Worm (Caenorhabditis elegans) whole organism, midembryonic: ENCODE data around the gene arrd-6.
"Not testable (repeated sequence)": the region's sequence is repeated elsewhere in the genome, so short reads cannot be mapped to it uniquely, and the experiment has no call there.

ENCODE experiments used
- T22C8.4 ChIP-seq: fragments of 200-800 bp; sonication (Bioruptor generic); IDR thresholded peaks from 2 replicates; pipeline ENCODE4 v1.3.6; 2022; ENCODE audit warnings: missing genetic modification characterization, missing compliant biosample characterization
- cog-1 ChIP-seq: sonication (generic microtip); optimal IDR thresholded peaks from 2 replicates; lab custom pipeline; 2016; ENCODE audit warnings: missing genetic modification characterization, missing compliant biosample characterization
- flt-1 ChIP-seq: fragments of 200-800 bp; sonication (Bioruptor generic); IDR thresholded peaks from 2 replicates; pipeline ENCODE4 v1.3.6; 2022; ENCODE audit warnings: missing genetic modification characterization, missing compliant biosample characterization
- klf-2 ChIP-seq: fragments of 200-800 bp; sonication (Bioruptor generic); conservative IDR thresholded peaks from 2 replicates; pipeline ENCODE4 v1.3.6; 2022; ENCODE audit warnings: missing genetic modification reagents, missing genetic modification characterization, missing compliant biosample characterization
- med-1 ChIP-seq: sonication (generic microtip); optimal IDR thresholded peaks from 2 replicates; lab custom pipeline; 2017; ENCODE audit warnings: missing genetic modification characterization, mild to moderate bottlenecking, missing compliant biosample characterization, antibody characterized with exemption, missing genetic modification reagents; ENCODE audit not compliant: insufficient read depth
- ref-1 ChIP-seq: fragments of 200-800 bp; sonication (Bioruptor generic); conservative IDR thresholded peaks from 2 replicates; pipeline ENCODE4 v1.3.6; 2022; ENCODE audit warnings: missing genetic modification reagents, missing genetic modification characterization, missing compliant biosample characterization
- tab-1 ChIP-seq: fragments of 200-800 bp; sonication (Bioruptor generic); IDR thresholded peaks from 2 replicates; pipeline ENCODE4 v1.3.6; 2022; ENCODE audit warnings: missing genetic modification characterization, missing compliant biosample characterization
- ztf-23 ChIP-seq: fragments of 200-800 bp; sonication (Bioruptor generic); IDR thresholded peaks from 2 replicates; pipeline ENCODE4 v1.3.6; 2022; ENCODE audit warnings: missing genetic modification reagents, missing genetic modification characterization, missing compliant biosample characterization
- ztf-29 ChIP-seq: fragments of 200-800 bp; sonication (Bioruptor generic); IDR thresholded peaks from 2 replicates; pipeline ENCODE4 v1.3.6; 2022; ENCODE audit warnings: missing genetic modification reagents, missing genetic modification characterization, missing compliant biosample characterization

arrd-6 gene

DNA sequence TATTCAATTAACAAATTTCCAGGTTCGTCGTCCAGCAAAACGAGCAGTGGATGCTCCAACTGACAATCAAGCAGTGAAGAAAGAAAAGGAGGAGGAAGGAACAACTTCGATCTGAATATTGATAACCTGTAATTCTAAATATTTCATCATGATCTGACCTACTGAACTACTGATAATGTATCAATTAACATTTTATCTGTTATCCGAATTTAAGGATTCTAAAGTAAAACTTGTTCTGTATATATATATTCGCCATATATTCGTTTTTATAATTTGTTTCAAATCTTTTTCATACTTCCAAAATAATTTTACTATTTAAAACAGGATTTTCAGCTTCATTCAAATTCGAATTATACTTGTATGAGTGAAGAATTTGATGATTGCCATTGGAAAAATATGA, 34.7 kb upstream of the arrd-6 start, which contains the start of gene apc-17:
Gene apc-17, plus strand, starts transcription at position 301 of the 400 bp plus-strand sequence.
- TF ChIP-seq med-1 (GFP tag; lab: Kevin White, UChicago) (no peak), ref-1 (no peak)

DNA sequence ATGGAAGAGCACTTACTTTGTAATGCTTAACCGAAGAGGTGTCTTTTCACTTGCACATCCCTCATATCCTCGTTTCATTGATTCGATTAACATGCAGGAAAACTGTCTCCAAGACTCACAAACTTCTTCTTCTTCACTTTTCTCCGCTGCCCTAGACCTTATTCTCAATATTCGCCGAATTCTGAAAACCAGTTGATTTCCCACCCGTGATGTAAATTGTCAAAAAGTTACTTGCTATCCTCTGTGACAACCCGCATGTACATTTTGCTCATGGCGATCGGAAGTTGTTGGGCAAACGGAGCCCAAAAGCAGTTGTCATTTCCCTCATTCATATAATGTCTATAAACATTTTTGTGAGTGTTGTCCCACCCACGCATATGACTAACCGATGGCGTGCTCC, 32.1 kb upstream of the arrd-6 start:
- TF ChIP-seq cog-1 (tag; lab: Kevin White, UChicago) (no peak), flt-1 (GFP tag; lab: Robert Waterston, UW) (no peak), ztf-29 (GFP tag; lab: Robert Waterston, UW) (no peak), tab-1 (GFP tag; lab: Robert Waterston, UW) (no peak), T22C8.4 (no peak), ztf-23 (GFP tag; lab: Robert Waterston, UW) (no peak), med-1 (GFP tag; lab: Kevin White, UChicago) (no peak), ref-1 (no peak), klf-2 (GFP tag; lab: Robert Waterston, UW) (no peak)

DNA sequence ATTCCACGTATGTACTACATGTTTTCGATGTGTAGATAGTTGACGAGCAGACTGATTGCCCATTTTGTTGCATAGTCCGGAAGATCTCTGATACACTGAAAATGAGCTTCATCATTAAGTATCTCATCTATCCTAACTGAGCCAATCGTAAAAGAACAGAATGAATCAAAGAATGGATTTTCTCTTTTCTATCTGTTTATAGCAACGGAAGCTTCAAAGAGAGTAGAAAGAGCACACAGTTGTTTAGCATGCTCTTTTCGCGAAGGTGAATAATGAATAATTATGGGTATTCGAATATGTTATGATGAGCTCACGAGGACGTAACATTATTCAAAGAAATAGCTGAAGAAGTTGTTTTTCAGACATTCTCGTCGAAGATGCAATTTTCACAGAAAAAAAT, 31.4 kb upstream of the arrd-6 start, which contains the start of gene glb-4:
Gene glb-4, minus strand, starts transcription at position 101 of the 400 bp plus-strand sequence.
- TF ChIP-seq T22C8.4 (no peak), tab-1 (GFP tag; lab: Robert Waterston, UW) (no peak), ztf-23 (GFP tag; lab: Robert Waterston, UW) (no peak), med-1 (GFP tag; lab: Kevin White, UChicago) (no peak), flt-1 (GFP tag; lab: Robert Waterston, UW) (no peak)

DNA sequence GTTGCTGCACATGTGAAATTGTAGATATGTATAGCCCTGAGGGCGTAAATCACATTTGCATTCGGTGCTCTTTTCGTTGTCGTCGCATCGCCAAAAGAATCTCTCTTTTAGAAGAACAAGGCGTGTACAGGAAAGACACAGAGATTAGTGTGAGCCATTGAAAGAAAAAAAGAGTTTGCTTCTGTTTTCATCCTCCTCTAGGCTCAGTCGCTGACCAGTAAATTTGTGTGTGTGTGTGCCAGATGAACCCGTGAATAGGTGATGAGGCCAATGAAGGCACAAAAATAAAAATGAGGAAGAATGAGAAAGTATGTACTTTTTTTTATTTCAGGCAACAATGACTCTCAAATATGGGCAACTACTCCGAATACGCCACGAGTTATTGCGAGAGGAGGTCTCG, 30.1 kb upstream of the arrd-6 start, which contains the start of gene mat-2:
Gene mat-2, plus strand, starts transcription at position 301 of the 400 bp plus-strand sequence.
- TF ChIP-seq ref-1 (no peak), ztf-29 (GFP tag; lab: Robert Waterston, UW) (no peak), klf-2 (GFP tag; lab: Robert Waterston, UW) (no peak), tab-1 (GFP tag; lab: Robert Waterston, UW) (no peak), med-1 (GFP tag; lab: Kevin White, UChicago) (no peak), cog-1 (tag; lab: Kevin White, UChicago) (no peak), flt-1 (GFP tag; lab: Robert Waterston, UW) (no peak), ztf-23 (GFP tag; lab: Robert Waterston, UW) (no peak), T22C8.4 (no peak)

DNA sequence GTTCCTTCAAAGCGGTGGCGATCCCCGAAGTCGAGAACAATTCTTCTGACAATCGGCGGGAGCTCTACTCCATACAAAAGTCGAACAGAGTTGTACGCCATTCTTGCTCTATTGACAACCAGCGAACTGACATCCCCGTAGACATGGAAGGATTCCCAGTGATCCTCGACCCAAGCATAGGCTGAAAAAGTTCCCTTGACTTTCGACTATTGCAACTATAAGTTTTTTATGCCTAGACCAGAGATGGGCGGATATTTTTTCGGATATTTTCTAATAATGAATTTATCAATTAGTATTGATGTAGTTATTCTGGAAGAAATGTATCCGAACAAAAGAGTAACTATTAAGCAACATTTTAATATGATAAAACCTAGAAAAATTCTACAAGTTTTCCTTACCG, 20.7 kb upstream of the arrd-6 start, which contains the start of gene W10C6.2:
Gene W10C6.2, minus strand, starts transcription at position 101 of the 400 bp plus-strand sequence.
- not testable (repeated sequence) for TF ChIP-seq klf-2 (GFP tag; lab: Robert Waterston, UW); ref-1; flt-1 (GFP tag; lab: Robert Waterston, UW)

DNA sequence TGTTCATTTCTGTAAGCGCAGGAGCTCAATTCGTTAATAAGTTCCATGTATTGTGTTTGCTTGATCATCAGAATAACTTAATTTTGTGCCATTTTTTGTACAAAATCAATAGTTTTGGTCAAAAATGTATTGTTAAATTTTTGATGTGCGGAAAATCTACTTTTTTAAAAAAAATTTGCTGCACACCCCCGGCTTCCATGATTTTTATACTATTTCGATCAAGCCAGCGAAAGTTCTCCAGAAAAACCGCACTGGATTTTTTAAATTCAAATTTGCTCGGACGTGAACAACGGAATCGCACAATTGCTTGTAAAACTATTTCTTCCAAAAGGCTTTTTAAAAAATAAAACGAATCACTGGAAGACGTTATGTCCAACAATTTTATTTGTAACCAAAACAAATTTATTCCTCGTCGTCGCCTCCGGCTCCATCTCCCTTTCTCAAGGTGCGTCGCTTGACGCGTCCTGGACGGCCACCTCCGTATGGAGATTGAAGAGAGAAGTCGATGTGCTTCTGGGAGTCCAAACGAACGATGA, 17.4 kb upstream of the arrd-6 start:
- TF ChIP-seq med-1 (GFP tag; lab: Kevin White, UChicago): no peak
- TF ChIP-seq T22C8.4: no peak
- TF ChIP-seq ref-1: no peak
- no peak for TF ChIP-seq ztf-23 (GFP tag; lab: Robert Waterston, UW)
- TF ChIP-seq klf-2 (GFP tag; lab: Robert Waterston, UW): no peak
- TF ChIP-seq ztf-29 (GFP tag; lab: Robert Waterston, UW): no peak
- no peak for TF ChIP-seq tab-1 (GFP tag; lab: Robert Waterston, UW)
- no peak for TF ChIP-seq cog-1 (tag; lab: Kevin White, UChicago)
- TF ChIP-seq flt-1 (GFP tag; lab: Robert Waterston, UW): no peak

DNA sequence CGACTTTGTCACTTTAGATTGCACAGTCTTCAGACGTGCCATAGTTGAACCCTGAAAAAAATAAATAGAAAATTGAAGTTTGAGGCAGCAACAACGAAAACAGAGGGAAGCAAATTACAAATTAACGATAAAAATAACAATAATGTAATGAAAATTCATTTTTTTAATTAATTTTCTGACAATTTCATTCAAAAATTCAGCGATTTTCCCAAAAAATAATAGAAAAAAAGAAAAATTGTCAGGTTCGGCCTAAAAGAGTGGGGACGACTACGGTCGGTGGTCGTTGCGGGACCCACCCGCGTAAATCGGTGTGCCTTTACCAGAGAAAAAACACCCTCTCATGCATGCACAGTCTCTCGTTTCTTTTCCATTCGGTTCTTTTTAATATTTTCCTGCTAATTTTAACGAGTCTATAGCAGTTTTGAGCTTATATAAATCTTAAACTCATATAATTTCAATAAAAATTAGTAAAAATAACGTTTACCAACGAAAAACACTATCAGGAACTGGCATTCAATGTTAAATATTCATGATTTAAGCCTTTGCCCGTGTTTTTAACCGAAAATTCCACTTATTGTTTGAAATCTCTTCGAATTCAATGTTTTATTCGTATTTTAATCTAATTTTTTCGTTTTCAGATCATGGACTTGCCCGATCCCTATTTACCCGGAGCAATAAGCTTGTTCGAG, 16.1 kb upstream of the arrd-6 start, which contains the start of the genes rps-9 and lsm-1:
Gene rps-9, minus strand, starts transcription at position 51 of the 689 bp plus-strand sequence.
Gene lsm-1, plus strand, starts transcription at position 639 of the 689 bp plus-strand sequence.
- TF ChIP-seq med-1 (GFP tag; lab: Kevin White, UChicago) (no peak), klf-2 (GFP tag; lab: Robert Waterston, UW) (no peak), flt-1 (GFP tag; lab: Robert Waterston, UW) (peak; percentile 46; the same call in 1 of the 2 replicates)

DNA sequence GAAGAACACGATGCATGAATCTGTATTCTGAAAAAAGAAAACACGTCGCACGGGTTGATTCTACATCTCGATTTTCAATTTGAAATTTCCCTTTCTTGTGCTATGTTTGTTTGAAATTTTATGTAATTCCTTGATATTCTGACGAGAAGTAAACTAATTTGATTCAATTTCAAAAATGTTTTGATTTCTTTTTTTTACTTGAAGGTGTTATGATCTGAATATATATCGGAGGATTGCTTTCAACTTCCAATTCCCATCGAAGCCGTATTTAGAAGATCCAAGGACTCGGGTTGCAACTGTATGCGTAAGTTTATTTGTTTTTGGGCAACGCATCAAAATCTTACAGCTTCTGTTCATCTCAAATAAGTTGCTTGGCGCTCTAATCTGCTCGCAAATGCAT, 15.2 kb upstream of the arrd-6 start, which contains the start of gene F40F8.1:
Gene F40F8.1, plus strand, starts transcription at position 301 of the 400 bp plus-strand sequence.
- TF ChIP-seq klf-2 (GFP tag; lab: Robert Waterston, UW) (no peak), tab-1 (GFP tag; lab: Robert Waterston, UW) (no peak), ztf-23 (GFP tag; lab: Robert Waterston, UW) (no peak), ref-1 (no peak), cog-1 (tag; lab: Kevin White, UChicago) (no peak), med-1 (GFP tag; lab: Kevin White, UChicago) (no peak), ztf-29 (GFP tag; lab: Robert Waterston, UW) (no peak), T22C8.4 (no peak), flt-1 (GFP tag; lab: Robert Waterston, UW) (no peak)

DNA sequence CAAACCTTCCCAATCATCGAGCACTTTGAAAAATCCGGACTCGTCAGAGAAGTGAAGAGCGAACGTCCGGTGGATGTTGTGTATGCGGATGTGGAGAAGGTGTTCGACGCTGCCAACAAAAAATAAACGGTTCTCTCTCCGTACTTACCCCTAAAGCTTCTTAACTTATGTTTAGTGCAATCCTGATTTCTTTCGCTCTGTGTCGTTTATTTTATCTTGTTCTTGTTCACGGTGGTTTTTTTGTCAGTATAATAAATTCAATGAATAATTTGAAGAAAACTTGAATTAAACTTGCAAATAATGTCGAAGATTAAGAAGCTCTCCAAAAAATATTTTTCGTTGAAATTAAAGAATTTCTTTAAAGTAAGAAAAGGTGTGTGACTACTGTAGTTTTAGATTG, 13.6 kb upstream of the arrd-6 start, which contains the start of gene F40F8.3:
Gene F40F8.3, plus strand, starts transcription at position 301 of the 400 bp plus-strand sequence.
- TF ChIP-seq ztf-29 (GFP tag; lab: Robert Waterston, UW) (no peak), klf-2 (GFP tag; lab: Robert Waterston, UW) (no peak), ztf-23 (GFP tag; lab: Robert Waterston, UW) (no peak), tab-1 (GFP tag; lab: Robert Waterston, UW) (no peak), flt-1 (GFP tag; lab: Robert Waterston, UW) (no peak), ref-1 (no peak), med-1 (GFP tag; lab: Kevin White, UChicago) (no peak), T22C8.4 (no peak), cog-1 (tag; lab: Kevin White, UChicago) (no peak)
